Worm (Caenorhabditis elegans) whole organism, L4 larva: ENCODE data around the gene F21C10.7.
A peak's percentile ranks its signal among the peaks of the same experiment; 100 is the strongest.

Source experiments
- D1046.2 ChIP-seq: fragments of 200-800 bp; sonication (Bioruptor generic); IDR thresholded peaks from 2 replicates; pipeline ENCODE4 v1.3.6; 2022; ENCODE audit warnings: missing genetic modification characterization, missing compliant biosample characterization
- F10B5.3 ChIP-seq: sonication (generic microtip); optimal IDR thresholded peaks from 2 replicates; lab custom pipeline; 2016; ENCODE audit warnings: mild to moderate bottlenecking, missing genetic modification characterization, missing compliant biosample characterization
- F37D6.2 ChIP-seq: sonication (generic microtip); optimal IDR thresholded peaks from 2 replicates; lab custom pipeline; 2016; ENCODE audit warnings: mild to moderate bottlenecking, missing genetic modification characterization, missing compliant biosample characterization
- F44E2.7 ChIP-seq: fragments of 200-800 bp; sonication (Bioruptor generic); IDR thresholded peaks from 2 replicates; pipeline ENCODE4 v2.1.2; 2022; ENCODE audit warnings: missing genetic modification characterization, missing compliant biosample characterization
- F49E8.2 ChIP-seq: sonication (generic microtip); optimal IDR thresholded peaks from 2 replicates; lab custom pipeline; 2016; ENCODE audit warnings: missing compliant biosample characterization, mild to moderate bottlenecking, missing genetic modification characterization, borderline replicate concordance
- R02D3.7 ChIP-seq: fragments of 150-350 bp; sonication (generic microtip); optimal IDR thresholded peaks from 3 replicates; lab custom pipeline; 2014; ENCODE audit warnings: missing biosample characterization, missing genetic modification characterization
- T20F7.1 ChIP-seq: fragments of 200-800 bp; sonication (Bioruptor generic); optimal IDR thresholded peaks from 2 replicates; lab custom pipeline; 2018; ENCODE audit warnings: mild to moderate bottlenecking, missing genetic modification characterization, missing compliant biosample characterization
- T26A8.4 ChIP-seq: fragments of 200-800 bp; sonication (Bioruptor generic); IDR thresholded peaks from 2 replicates; pipeline ENCODE4 v1.3.6; 2022; ENCODE audit warnings: missing genetic modification characterization, missing compliant biosample characterization
- Y105C5A.15 ChIP-seq: fragments of 200-800 bp; sonication (Bioruptor generic); IDR thresholded peaks from 2 replicates; pipeline ENCODE4 v1.3.6; 2022; ENCODE audit warnings: missing genetic modification characterization, missing compliant biosample characterization
- Y48G9A.11 ChIP-seq: fragments of 200-800 bp; sonication (Bioruptor generic); IDR thresholded peaks from 2 replicates; pipeline ENCODE4 v1.3.6; 2022; ENCODE audit warnings: missing genetic modification reagents, missing genetic modification characterization, missing compliant biosample characterization
- ama-1 ChIP-seq: fragments of 150-350 bp; optimal IDR thresholded peaks from 2 replicates; lab custom pipeline; 2014; ENCODE audit warnings: inconsistent platforms, mixed read lengths
- ceh-28 ChIP-seq: fragments of 150-350 bp; optimal IDR thresholded peaks from 2 replicates; lab custom pipeline; 2014; ENCODE audit warnings: missing biosample characterization, missing genetic modification reagents, missing genetic modification characterization
- ceh-62 ChIP-seq: sonication (generic microtip); optimal IDR thresholded peaks from 2 replicates; lab custom pipeline; 2017; ENCODE audit warnings: missing biosample characterization, missing genetic modification characterization
- daf-12 ChIP-seq: fragments of 150-350 bp; optimal IDR thresholded peaks from 2 replicates; lab custom pipeline; 2014; ENCODE audit warnings: missing biosample characterization, missing genetic modification reagents, missing genetic modification characterization
- daf-16 ChIP-seq, 3 experiments: sonication (generic microtip); optimal IDR thresholded peaks; 2 replicates each; lab custom pipeline; 2016 to 2017; ENCODE audit warnings: missing genetic modification characterization in 3 of 3, missing genetic modification reagents in 3 of 3, mild to moderate bottlenecking in 2 of 3, missing compliant biosample characterization in 2 of 3, missing biosample characterization in 1 of 3, moderate library complexity in 1 of 3
- daf-8 ChIP-seq: fragments of 200-800 bp; sonication (Bioruptor generic); IDR thresholded peaks from 2 replicates; pipeline ENCODE4 v1.3.6; 2022; ENCODE audit warnings: missing genetic modification characterization, missing compliant biosample characterization
- dmd-6 ChIP-seq: fragments of 200-800 bp; sonication (Bioruptor generic); IDR thresholded peaks from 2 replicates; pipeline ENCODE4 v1.3.6; 2022; ENCODE audit warnings: missing genetic modification reagents, missing genetic modification characterization, missing compliant biosample characterization
- dmd-8 ChIP-seq: fragments of 200-800 bp; sonication (Bioruptor generic); IDR thresholded peaks from 2 replicates; pipeline ENCODE4 v1.3.6; 2022; ENCODE audit warnings: missing genetic modification characterization, missing compliant biosample characterization
- dpl-1 ChIP-seq: fragments of 150-350 bp; optimal IDR thresholded peaks from 2 replicates; lab custom pipeline; 2014; ENCODE audit warnings: missing biosample characterization, missing genetic modification reagents, missing genetic modification characterization
- duxl-1 ChIP-seq: sonication (generic microtip); optimal IDR thresholded peaks from 2 replicates; lab custom pipeline; 2016; ENCODE audit warnings: mild to moderate bottlenecking, missing genetic modification characterization, moderate library complexity, missing compliant biosample characterization; ENCODE audit not compliant: poor library complexity
- dve-1 ChIP-seq: sonication (generic microtip); optimal IDR thresholded peaks from 2 replicates; lab custom pipeline; 2017; ENCODE audit warnings: antibody characterized with exemption, mild to moderate bottlenecking, missing genetic modification characterization, missing compliant biosample characterization; ENCODE audit not compliant: insufficient read depth
- egl-27 ChIP-seq: sonication (generic microtip); optimal IDR thresholded peaks from 3 replicates; lab custom pipeline; 2017; ENCODE audit warnings: missing biosample characterization, missing genetic modification reagents, missing genetic modification characterization
- egl-43 ChIP-seq: fragments of 200-800 bp; sonication (Bioruptor generic); IDR thresholded peaks from 2 replicates; pipeline ENCODE4 v1.3.6; 2022; ENCODE audit warnings: missing genetic modification reagents, missing genetic modification characterization, missing compliant biosample characterization
- hlh-11 ChIP-seq: fragments of 200-800 bp; sonication (Bioruptor generic); optimal IDR thresholded peaks from 2 replicates; lab custom pipeline; 2018; ENCODE audit warnings: mild to moderate bottlenecking, missing genetic modification characterization, missing compliant biosample characterization
- hlh-30 ChIP-seq: sonication (generic microtip); optimal IDR thresholded peaks from 2 replicates; lab custom pipeline; 2017; ENCODE audit warnings: antibody characterized with exemption, mild to moderate bottlenecking, missing genetic modification characterization, missing compliant biosample characterization; ENCODE audit not compliant: insufficient read depth
- lin-1 ChIP-seq: fragments of 200-800 bp; sonication (Bioruptor generic); IDR thresholded peaks from 2 replicates; pipeline ENCODE4 v1.3.6; 2022; ENCODE audit warnings: missing genetic modification reagents, missing genetic modification characterization, missing compliant biosample characterization
- lin-15B ChIP-seq: fragments of 150-350 bp; sonication (generic microtip); optimal IDR thresholded peaks from 3 replicates; lab custom pipeline; 2014; ENCODE audit warnings: missing biosample characterization, missing genetic modification characterization
- lin-29 ChIP-seq: fragments of 200-800 bp; sonication (Bioruptor generic); IDR thresholded peaks from 2 replicates; pipeline ENCODE4 v1.3.6; 2022; ENCODE audit warnings: missing genetic modification reagents, missing genetic modification characterization, missing compliant biosample characterization
- madf-5 ChIP-seq, 2 experiments: fragments of 200-800 bp; sonication (Bioruptor generic); IDR thresholded peaks; 2 replicates each; pipeline ENCODE4 v1.3.6; 2022; ENCODE audit warnings: missing compliant biosample characterization in 2 of 2, missing genetic modification characterization in 2 of 2
- mep-1 ChIP-seq: fragments of 150-350 bp; sonication (generic microtip); optimal IDR thresholded peaks from 3 replicates; lab custom pipeline; 2014; ENCODE audit warnings: missing biosample characterization, missing genetic modification characterization
- mxl-3 ChIP-seq: fragments of 200-800 bp; sonication (Bioruptor generic); optimal IDR thresholded peaks from 2 replicates; lab custom pipeline; 2018; ENCODE audit warnings: mild to moderate bottlenecking, missing genetic modification characterization, missing compliant biosample characterization
- nhr-10 ChIP-seq: fragments of 150-350 bp; optimal IDR thresholded peaks from 2 replicates; lab custom pipeline; 2014; ENCODE audit warnings: missing biosample characterization, missing genetic modification characterization
- nhr-111 ChIP-seq: fragments of 200-800 bp; sonication (Bioruptor generic); optimal IDR thresholded peaks from 2 replicates; lab custom pipeline; 2018; ENCODE audit warnings: mild to moderate bottlenecking, missing genetic modification characterization, missing compliant biosample characterization
- nhr-28 ChIP-seq: fragments of 150-350 bp; optimal IDR thresholded peaks from 2 replicates; lab custom pipeline; 2014; ENCODE audit warnings: missing biosample characterization, missing genetic modification characterization
- nhr-76 ChIP-seq: fragments of 150-350 bp; optimal IDR thresholded peaks from 2 replicates; lab custom pipeline; 2014; ENCODE audit warnings: missing biosample characterization, missing genetic modification characterization
- saeg-2 ChIP-seq: fragments of 200-800 bp; sonication (Bioruptor generic); IDR thresholded peaks from 2 replicates; pipeline ENCODE4 v1.3.6; 2022; ENCODE audit warnings: missing genetic modification reagents, missing genetic modification characterization, missing compliant biosample characterization
- skn-1 ChIP-seq: fragments of 150-350 bp; optimal IDR thresholded peaks from 2 replicates; lab custom pipeline; 2014; ENCODE audit warnings: missing biosample characterization, missing genetic modification characterization
- snpc-1.2 ChIP-seq: fragments of 200-800 bp; sonication (Bioruptor generic); IDR thresholded peaks from 2 replicates; pipeline ENCODE4 v1.3.6; 2022; ENCODE audit warnings: missing genetic modification reagents, missing genetic modification characterization, missing compliant biosample characterization
- spr-3 ChIP-seq: fragments of 200-800 bp; sonication (Bioruptor generic); optimal IDR thresholded peaks from 2 replicates; lab custom pipeline; 2018; ENCODE audit warnings: mild to moderate bottlenecking, missing genetic modification characterization, missing compliant biosample characterization
- tag-97 ChIP-seq: fragments of 200-800 bp; sonication (Bioruptor generic); IDR thresholded peaks from 2 replicates; pipeline ENCODE4 v1.3.6; 2022; ENCODE audit warnings: missing genetic modification characterization, missing compliant biosample characterization
- tra-1 ChIP-seq: fragments of 200-800 bp; sonication (Bioruptor generic); IDR thresholded peaks from 2 replicates; pipeline ENCODE4 v1.3.6; 2022; ENCODE audit warnings: missing genetic modification reagents, missing genetic modification characterization, missing compliant biosample characterization
- unc-62 ChIP-seq, 3 experiments: fragments of 150-350 bp in 1 of 3; sonication (generic microtip); optimal IDR thresholded peaks in 2 of 3; peaks in 1 of 3; 1 replicate in 1 of 3; 2 replicates in 2 of 3; lab custom pipeline; 2014 to 2017; ENCODE audit warnings: missing biosample characterization in 3 of 3, missing genetic modification characterization in 3 of 3, missing genetic modification reagents in 3 of 3, missing genotype in 1 of 3
- zag-1 ChIP-seq: fragments of 150-350 bp; optimal IDR thresholded peaks from 2 replicates; lab custom pipeline; 2014; ENCODE audit warnings: missing biosample characterization, missing genetic modification characterization
- zfp-2 ChIP-seq: sonication (generic microtip); optimal IDR thresholded peaks from 2 replicates; lab custom pipeline; 2016; ENCODE audit warnings: mild to moderate bottlenecking, missing genetic modification characterization, missing compliant biosample characterization
- zip-11 ChIP-seq: fragments of 200-800 bp; sonication (Bioruptor generic); IDR thresholded peaks from 2 replicates; pipeline ENCODE4 v1.3.6; 2022; ENCODE audit warnings: missing genetic modification characterization, missing compliant biosample characterization

F21C10.7 gene

ce11 chrV:9097213-9097612, 15.4 kb upstream of the F21C10.7 start (continued):
- TF ChIP-seq D1046.2 (GFP tag; lab: Robert Waterston, UW): no peak
- no peak for TF ChIP-seq Y105C5A.15 (GFP tag; lab: Robert Waterston, UW)
- no peak for TF ChIP-seq dmd-6
- TF ChIP-seq nhr-76 (tag; lab: Kevin White, UChicago): no peak
- no peak for TF ChIP-seq nhr-10 (tag; lab: Kevin White, UChicago)
- peak; percentile 17 for TF ChIP-seq ama-1
- no peak for TF ChIP-seq F44E2.7 (GFP tag; lab: Robert Waterston, UW)
- no peak for TF ChIP-seq tag-97
- TF ChIP-seq dve-1 (tag; lab: Kevin White, UChicago): no peak
- no peak for TF ChIP-seq dpl-1
- TF ChIP-seq madf-5 (GFP tag; IDR thresholded peaks at IDR 0.05; lab: Robert Waterston, UW): no peak
- no peak for TF ChIP-seq zip-11 (GFP tag; lab: Robert Waterston, UW)
- TF ChIP-seq mep-1: peak; percentile 0
- no peak for TF ChIP-seq zfp-2 (tag; lab: Kevin White, UChicago)
- TF ChIP-seq, all 104 proteins: peak for 7

DNA sequence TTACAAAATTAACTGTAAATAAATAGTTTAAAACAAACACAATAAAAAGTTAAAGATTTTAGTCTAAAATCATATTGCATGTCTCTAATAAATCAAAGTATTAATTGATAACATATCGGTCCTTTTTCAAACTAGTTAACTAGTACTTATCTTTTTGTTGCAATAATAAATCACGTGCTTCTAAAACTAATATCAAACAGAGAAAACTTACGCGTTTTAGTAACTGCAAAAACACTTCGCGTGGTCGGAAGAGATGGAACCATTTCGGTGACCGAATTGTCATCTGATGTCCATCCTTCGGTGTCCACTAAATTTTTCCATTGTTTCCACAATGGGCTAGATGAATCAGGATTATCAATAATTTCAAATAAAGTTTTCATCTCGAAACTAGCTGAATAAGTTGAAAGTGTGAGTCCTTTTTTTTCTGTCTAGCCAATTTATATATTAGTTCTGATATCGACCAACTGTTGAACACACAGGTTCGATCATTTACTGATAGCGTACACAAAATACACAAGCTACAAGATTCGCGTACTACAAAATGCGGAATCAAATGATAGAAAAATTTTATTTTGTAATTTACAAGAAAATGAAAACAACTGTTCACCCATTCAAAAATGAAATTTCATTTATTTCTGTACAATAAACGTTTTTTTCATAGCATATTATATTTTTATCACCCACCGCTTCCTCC, 14.1 kb upstream of the F21C10.7 start, which contains the start of gene F21C10.9:
F21C10.9 (minus strand) TSS at position 417 of the 694 bp plus-strand sequence.
- TF ChIP-seq lin-15B (no peak), lin-29 (GFP tag; lab: Robert Waterston, UW) (no peak), unc-62 (GFP tag; optimal IDR thresholded peaks at IDR 0.05 in 1 of 2; lab: Kevin White, UChicago) (no peak), unc-62 (tag; optimal IDR thresholded peaks at IDR 0.05; lab: Kevin White, UChicago) (no peak), egl-27 (tag; lab: Kevin White, UChicago) (no peak), lin-1 (GFP tag; lab: Robert Waterston, UW) (no peak), snpc-1.2 (GFP tag; lab: Robert Waterston, UW) (no peak), ceh-28 (tag; lab: Kevin White, UChicago) (no peak), egl-43 (GFP tag; lab: Robert Waterston, UW) (no peak), spr-3 (GFP tag; lab: Kevin White, UChicago) (no peak), nhr-111 (GFP tag; lab: Kevin White, UChicago) (no peak), F37D6.2 (tag; lab: Kevin White, UChicago) (no peak), mxl-3 (no peak), daf-16 (GFP tag; optimal IDR thresholded peaks at IDR 0.05; lab: Kevin White, UChicago) (no peak), daf-16 (tag; optimal IDR thresholded peaks at IDR 0.05; lab: Kevin White, UChicago) (no peak), duxl-1 (tag; lab: Kevin White, UChicago) (no peak), hlh-30 (tag; lab: Kevin White, UChicago) (peak; percentile 51), Y48G9A.11 (GFP tag; lab: Robert Waterston, UW) (no peak), dmd-6 (peak; percentile 12; the same call in 1 of the 2 replicates), nhr-28 (tag; lab: Kevin White, UChicago) (peak; percentile 94), T26A8.4 (GFP tag; lab: Robert Waterston, UW) (no peak), dmd-8 (GFP tag; lab: Robert Waterston, UW) (no peak)
- TF ChIP-seq, all 104 proteins: peak for 3

ce11 chrV:9101062-9101461, 11.5 kb upstream of the F21C10.7 start, which contains the start of gene frpr-6:
Gene frpr-6 (minus strand): TSS chrV:9101162.
- TF ChIP-seq hlh-11 (tag; lab: Kevin White, UChicago) (no peak), zip-11 (GFP tag; lab: Robert Waterston, UW) (no peak), dve-1 (tag; lab: Kevin White, UChicago) (no peak), F49E8.2 (tag; lab: Kevin White, UChicago) (no peak), F44E2.7 (GFP tag; lab: Robert Waterston, UW) (no peak), Y48G9A.11 (GFP tag; lab: Robert Waterston, UW) (no peak), tra-1 (no peak), saeg-2 (GFP tag; lab: Robert Waterston, UW) (no peak), skn-1 (tag; lab: Kevin White, UChicago) (no peak), zag-1 (tag; lab: Kevin White, UChicago) (no peak), daf-8 (no peak), T20F7.1 (GFP tag; lab: Kevin White, UChicago) (no peak), F10B5.3 (no peak), R02D3.7 (tag; lab: Kevin White, UChicago) (no peak), ceh-62 (tag; lab: Kevin White, UChicago) (no peak), daf-12 (no peak)
